Fruit fly (Drosophila melanogaster) whole organism, embryonic: ENCODE results near the gene pug.

ENCODE experiments used
- Bteb2 ChIP-seq: fragments of 200-800 bp; sonication (Bioruptor generic); optimal IDR thresholded peaks from 2 replicates; lab custom pipeline; 2016; ENCODE audit warnings: missing biosample characterization, missing genetic modification characterization
- CG10147 ChIP-seq: fragments of 200-800 bp; sonication (Bioruptor generic); optimal IDR thresholded peaks from 2 replicates; lab custom pipeline; 2019; ENCODE audit warnings: missing biosample characterization, mild to moderate bottlenecking, missing genetic modification characterization, moderate library complexity
- CG10267 ChIP-seq: fragments of 200-800 bp; sonication (Bioruptor generic); optimal IDR thresholded peaks from 2 replicates; lab custom pipeline; 2018; ENCODE audit warnings: missing biosample characterization, mild to moderate bottlenecking, missing genetic modification characterization, moderate library complexity
- CG11504 ChIP-seq: fragments of 200-800 bp; sonication (Bioruptor generic); optimal IDR thresholded peaks from 3 replicates; lab custom pipeline; 2019; ENCODE audit warnings: missing biosample characterization, mild to moderate bottlenecking, missing genetic modification characterization, moderate library complexity
- CG11696 ChIP-seq: fragments of 200-800 bp; sonication (Bioruptor generic); IDR thresholded peaks from 2 replicates; pipeline ENCODE4 v1.3.6; 2022; ENCODE audit warnings: missing biosample characterization, missing genetic modification characterization
- CG11723 ChIP-seq: fragments of 200-800 bp; sonication (Bioruptor generic); optimal IDR thresholded peaks from 2 replicates; lab custom pipeline; 2017; ENCODE audit warnings: missing biosample characterization, mild to moderate bottlenecking, missing genetic modification characterization
- CG13894 ChIP-seq: fragments of 200-800 bp; sonication (Bioruptor generic); optimal IDR thresholded peaks from 3 replicates; lab custom pipeline; 2018; ENCODE audit warnings: missing biosample characterization, mild to moderate bottlenecking, missing genetic modification characterization, moderate library complexity
- CG14441 ChIP-seq: fragments of 200-800 bp; sonication (Bioruptor generic); IDR thresholded peaks from 2 replicates; pipeline ENCODE4 v1.3.6; 2022; ENCODE audit warnings: missing biosample characterization, missing genetic modification characterization
- CG14710 ChIP-seq: fragments of 200-800 bp; sonication (Bioruptor generic); optimal IDR thresholded peaks from 3 replicates; lab custom pipeline; 2019; ENCODE audit warnings: missing biosample characterization, mild to moderate bottlenecking, missing genetic modification characterization, moderate library complexity
- CG1529 ChIP-seq: fragments of 200-800 bp; sonication (Bioruptor generic); optimal IDR thresholded peaks from 3 replicates; lab custom pipeline; 2018; ENCODE audit warnings: missing biosample characterization, missing genetic modification characterization
- CG16779 ChIP-seq: fragments of 200-800 bp; sonication (Bioruptor generic); IDR thresholded peaks from 2 replicates; pipeline ENCODE4 v1.3.6; 2022; ENCODE audit warnings: missing biosample characterization, missing genetic modification characterization
- CG16863 ChIP-seq: fragments of 200-800 bp; sonication (Bioruptor generic); optimal IDR thresholded peaks from 3 replicates; lab custom pipeline; 2016; ENCODE audit warnings: missing biosample characterization, missing genetic modification characterization
- CG17802 ChIP-seq: fragments of 200-800 bp; sonication (Bioruptor generic); optimal IDR thresholded peaks from 2 replicates; lab custom pipeline; 2018; ENCODE audit warnings: missing biosample characterization, mild to moderate bottlenecking, missing genetic modification characterization, moderate library complexity
- CG18011 ChIP-seq: fragments of 200-800 bp; sonication (Bioruptor generic); optimal IDR thresholded peaks from 2 replicates; lab custom pipeline; 2017; ENCODE audit warnings: missing biosample characterization, missing genetic modification characterization, mild to moderate bottlenecking, moderate library complexity, missing genotype
- CG30431 ChIP-seq: fragments of 200-800 bp; sonication (Bioruptor generic); optimal IDR thresholded peaks from 2 replicates; lab custom pipeline; 2017; ENCODE audit warnings: missing biosample characterization, missing genetic modification characterization
- CG31441 ChIP-seq: fragments of 200-800 bp; sonication (Bioruptor generic); IDR thresholded peaks from 2 replicates; pipeline ENCODE4 v1.3.6; 2022; ENCODE audit warnings: missing biosample characterization, missing genetic modification characterization
- CG3281 ChIP-seq: fragments of 200-800 bp; sonication (Bioruptor generic); optimal IDR thresholded peaks from 3 replicates; lab custom pipeline; 2017; ENCODE audit warnings: missing biosample characterization, mild to moderate bottlenecking, missing genetic modification characterization
- CG6765 ChIP-seq: fragments of 200-800 bp; sonication (Bioruptor generic); optimal IDR thresholded peaks from 3 replicates; lab custom pipeline; 2017; ENCODE audit warnings: missing biosample characterization, mild to moderate bottlenecking, missing genetic modification characterization
- CG6791 ChIP-seq: fragments of 200-800 bp; sonication (Bioruptor generic); IDR thresholded peaks from 3 replicates; pipeline ENCODE4 v1.3.6; 2022; ENCODE audit warnings: missing biosample characterization, missing genetic modification characterization; ENCODE audit not compliant: partially characterized antibody
- CG7786 ChIP-seq: fragments of 200-800 bp; sonication (Bioruptor generic); optimal IDR thresholded peaks from 2 replicates; lab custom pipeline; 2016; ENCODE audit warnings: missing biosample characterization, missing genetic modification characterization
- CG8359 ChIP-seq: fragments of 200-800 bp; sonication (Bioruptor generic); optimal IDR thresholded peaks from 2 replicates; lab custom pipeline; 2017; ENCODE audit warnings: missing biosample characterization, mild to moderate bottlenecking, missing genetic modification characterization, borderline replicate concordance
- CG9932 ChIP-seq: fragments of 200-800 bp; sonication (Bioruptor generic); IDR thresholded peaks from 2 replicates; pipeline ENCODE4 v1.3.6; 2022; ENCODE audit warnings: missing biosample characterization, missing genetic modification characterization
- ERR ChIP-seq: fragments of 200-800 bp; sonication (Bioruptor generic); optimal IDR thresholded peaks from 2 replicates; lab custom pipeline; 2016; ENCODE audit warnings: missing biosample characterization, missing genetic modification characterization
- Ets97D ChIP-seq: fragments of 200-800 bp; sonication (Bioruptor generic); optimal IDR thresholded peaks from 3 replicates; lab custom pipeline; 2016; ENCODE audit warnings: missing biosample characterization, missing genetic modification characterization
- Fer2 ChIP-seq: fragments of 200-800 bp; sonication (Bioruptor generic); optimal IDR thresholded peaks from 2 replicates; lab custom pipeline; 2018; ENCODE audit warnings: missing biosample characterization, mild to moderate bottlenecking, missing genetic modification characterization, moderate library complexity
- Gsc ChIP-seq: fragments of 200-800 bp; sonication (Bioruptor generic); IDR thresholded peaks from 2 replicates; pipeline ENCODE4 v1.3.6; 2022; ENCODE audit warnings: missing biosample characterization, missing genetic modification characterization
- Mrtf ChIP-seq: fragments of 200-800 bp; sonication (Bioruptor generic); IDR thresholded peaks from 3 replicates; pipeline ENCODE4 v1.3.6; 2022; ENCODE audit warnings: missing biosample characterization, missing genetic modification characterization
- Myb ChIP-seq: fragments of 200-800 bp; sonication (Bioruptor generic); optimal IDR thresholded peaks from 2 replicates; lab custom pipeline; 2016; ENCODE audit warnings: missing biosample characterization, missing genetic modification characterization
- Nf-YB ChIP-seq: fragments of 200-800 bp; sonication (Bioruptor generic); optimal IDR thresholded peaks from 3 replicates; lab custom pipeline; 2019; ENCODE audit warnings: missing biosample characterization, mild to moderate bottlenecking, missing genetic modification characterization, moderate library complexity
- Poxn ChIP-seq: fragments of 200-800 bp; sonication (Bioruptor generic); IDR thresholded peaks from 2 replicates; pipeline ENCODE4 v1.3.6; 2022; ENCODE audit warnings: missing biosample characterization, missing genetic modification characterization
- Sin3A ChIP-seq: fragments of >200 bp; optimal IDR thresholded peaks from 2 replicates; lab custom pipeline; 2018
- Vsx1 ChIP-seq: fragments of 200-800 bp; sonication (Bioruptor generic); optimal IDR thresholded peaks from 2 replicates; lab custom pipeline; 2017; ENCODE audit warnings: missing biosample characterization, mild to moderate bottlenecking, missing genetic modification characterization, missing genetic modification reagents
- ab ChIP-seq: fragments of 200-800 bp; sonication (Bioruptor generic); optimal IDR thresholded peaks from 2 replicates; lab custom pipeline; 2016; ENCODE audit warnings: missing biosample characterization, missing genetic modification characterization
- bab2 ChIP-seq: fragments of 200-800 bp; sonication (Bioruptor generic); optimal IDR thresholded peaks from 2 replicates; lab custom pipeline; 2016; ENCODE audit warnings: missing biosample characterization, missing genetic modification characterization
- bbx ChIP-seq: fragments of 200-800 bp; sonication (Bioruptor generic); IDR thresholded peaks from 2 replicates; pipeline ENCODE4 v1.3.6; 2022; ENCODE audit warnings: missing biosample characterization, missing genetic modification characterization; ENCODE audit not compliant: partially characterized antibody
- bigmax ChIP-seq: fragments of 200-800 bp; sonication (Bioruptor generic); optimal IDR thresholded peaks from 2 replicates; lab custom pipeline; 2018; ENCODE audit warnings: missing biosample characterization, mild to moderate bottlenecking, missing genetic modification characterization
- cas ChIP-seq: fragments of 200-800 bp; sonication (Bioruptor generic); IDR thresholded peaks from 2 replicates; pipeline ENCODE4 v1.3.6; 2022; ENCODE audit warnings: missing biosample characterization, missing genetic modification characterization
- disco-r ChIP-seq: fragments of 200-800 bp; sonication (Bioruptor generic); optimal IDR thresholded peaks from 2 replicates; lab custom pipeline; 2016; ENCODE audit warnings: missing biosample characterization, missing genetic modification characterization
- dm ChIP-seq: fragments of 200-800 bp; sonication (Bioruptor generic); optimal IDR thresholded peaks from 3 replicates; lab custom pipeline; 2016; ENCODE audit warnings: missing biosample characterization, missing genetic modification characterization
- ftz-f1 ChIP-seq: fragments of 200-800 bp; sonication (Bioruptor generic); optimal IDR thresholded peaks from 2 replicates; lab custom pipeline; 2016; ENCODE audit warnings: missing biosample characterization, missing genetic modification characterization
- ham ChIP-seq: fragments of 200-800 bp; sonication (Bioruptor generic); IDR thresholded peaks from 2 replicates; pipeline ENCODE4 v1.3.6; 2022; ENCODE audit warnings: missing biosample characterization, missing genetic modification characterization
- pho ChIP-seq: fragments of 200-800 bp; sonication (Bioruptor generic); optimal IDR thresholded peaks from 2 replicates; lab custom pipeline; 2016; ENCODE audit warnings: missing biosample characterization, missing genetic modification characterization
- pzg ChIP-seq: fragments of 200-800 bp; sonication (Bioruptor generic); optimal IDR thresholded peaks from 3 replicates; lab custom pipeline; 2018; ENCODE audit warnings: missing biosample characterization, mild to moderate bottlenecking, missing genetic modification characterization, moderate library complexity
- scrt ChIP-seq: fragments of 200-800 bp; sonication (Bioruptor generic); optimal IDR thresholded peaks from 2 replicates; lab custom pipeline; 2018; ENCODE audit warnings: missing biosample characterization, mild to moderate bottlenecking, missing genetic modification characterization, moderate library complexity
- sd ChIP-seq: fragments of 200-800 bp; sonication (Bioruptor generic); optimal IDR thresholded peaks from 3 replicates; lab custom pipeline; 2018; ENCODE audit warnings: missing biosample characterization, mild to moderate bottlenecking, missing genetic modification characterization, moderate library complexity
- slbo ChIP-seq: fragments of 200-800 bp; sonication (Bioruptor generic); IDR thresholded peaks from 2 replicates; pipeline ENCODE4 v1.3.6; 2022; ENCODE audit warnings: missing biosample characterization, missing genetic modification characterization
- so ChIP-seq: fragments of 200-800 bp; sonication (Bioruptor generic); IDR thresholded peaks from 3 replicates; pipeline ENCODE4 v1.3.6; 2022; ENCODE audit warnings: missing biosample characterization, missing genetic modification characterization
- tll ChIP-seq, 2 experiments: fragments of 200-800 bp in 1 of 2; fragments of >200 bp in 1 of 2; sonication (Bioruptor generic) in 1 of 2; optimal IDR thresholded peaks; 2 replicates each; lab custom pipeline; 2017 to 2019; ENCODE audit warnings: missing biosample characterization in 2 of 2, missing genetic modification characterization in 2 of 2, mild to moderate bottlenecking in 1 of 2, moderate library complexity in 1 of 2
- toy ChIP-seq: fragments of 200-800 bp; sonication (Bioruptor generic); IDR thresholded peaks from 2 replicates; pipeline ENCODE4 v1.3.6; 2022; ENCODE audit warnings: missing biosample characterization, missing genetic modification characterization
- trh ChIP-seq: fragments of 200-800 bp; sonication (Bioruptor generic); optimal IDR thresholded peaks from 2 replicates; lab custom pipeline; 2016; ENCODE audit warnings: missing biosample characterization, missing genetic modification characterization
- yki ChIP-seq: fragments of >200 bp; optimal IDR thresholded peaks from 3 replicates; lab custom pipeline; 2018

pug gene

DNA sequence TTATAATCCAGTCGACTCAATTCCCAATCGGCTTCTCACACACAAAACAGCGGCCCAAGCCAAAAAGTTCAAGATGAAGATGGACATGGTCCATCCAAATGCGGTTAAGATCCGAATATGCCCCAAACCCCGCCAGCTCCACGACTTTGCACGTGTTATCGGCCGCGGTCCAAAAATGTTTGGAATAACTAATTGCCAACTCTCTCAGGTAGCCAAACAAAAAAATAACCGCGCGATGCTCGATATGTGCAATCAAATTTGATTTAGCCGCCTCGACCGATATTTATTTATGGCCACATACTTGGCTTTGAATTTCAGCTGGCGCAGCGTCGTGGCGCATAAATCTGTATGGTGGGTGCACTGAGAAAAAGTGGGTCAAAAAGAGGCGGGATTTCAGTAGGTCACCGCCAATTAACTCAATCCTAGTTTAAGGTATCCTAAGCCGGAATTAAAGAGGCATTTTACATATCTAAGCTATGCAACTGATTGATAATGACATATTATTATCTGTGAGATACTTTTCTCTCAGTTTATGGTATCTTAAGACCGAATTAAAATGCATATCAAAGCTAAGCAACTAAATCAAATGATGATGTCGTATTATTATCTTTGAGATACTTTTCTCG, 47.7 kb upstream of the pug start (continued):
- TF ChIP-seq Vsx1 (no peak), CG10147 (GFP tag; lab: Kevin White, UChicago) (no peak), Nf-YB (GFP tag; lab: Kevin White, UChicago) (no peak), tll (GFP tag; optimal IDR thresholded peaks at IDR 0.05; lab: Kevin White, UChicago) (no peak), Poxn (GFP tag; lab: Robert Waterston, UW) (no peak), CG6791 (GFP tag; lab: Robert Waterston, UW) (no peak), CG9932 (GFP tag; lab: Robert Waterston, UW) (no peak), pzg (GFP tag; lab: Kevin White, UChicago) (no peak), CG6765 (GFP tag; lab: Kevin White, UChicago) (no peak), CG11723 (GFP tag; lab: Kevin White, UChicago) (peak; percentile 12), Fer2 (tag; lab: Kevin White, UChicago) (no peak), ab (GFP tag; lab: Kevin White, UChicago) (no peak), CG16863 (GFP tag; lab: Kevin White, UChicago) (peak; percentile 48), sd (tag; lab: Kevin White, UChicago) (peak; percentile 73), cas (GFP tag; lab: Robert Waterston, UW) (no peak), yki (lab: Kevin White, UChicago) (no peak), CG30431 (GFP tag; lab: Kevin White, UChicago) (peak; percentile 45), CG31441 (GFP tag; lab: Robert Waterston, UW) (no peak), scrt (no peak), CG1529 (GFP tag; lab: Kevin White, UChicago) (peak; percentile 13), pho (no peak), bab2 (GFP tag; lab: Kevin White, UChicago) (no peak), CG14441 (peak; percentile 79), CG10267 (tag; lab: Kevin White, UChicago) (peak; percentile 3), CG3281 (GFP tag; lab: Kevin White, UChicago) (no peak), CG11696 (GFP tag; lab: Robert Waterston, UW) (no peak), dm (no peak), Gsc (GFP tag; lab: Robert Waterston, UW) (no peak), slbo (GFP tag; lab: Robert Waterston, UW) (peak; percentile 34), Ets97D (GFP tag; lab: Kevin White, UChicago) (no peak), CG8359 (GFP tag; lab: Kevin White, UChicago) (peak; percentile 20), CG17802 (tag; lab: Kevin White, UChicago) (peak; percentile 25), bbx (GFP tag; lab: Robert Waterston, UW) (no peak), disco-r (GFP tag; lab: Kevin White, UChicago) (no peak), Myb (GFP tag; lab: Kevin White, UChicago) (peak; percentile 7), CG14710 (no peak), CG7786 (GFP tag; lab: Kevin White, UChicago) (peak; percentile 17), bigmax (GFP tag; lab: Kevin White, UChicago) (no peak), CG16779 (GFP tag; lab: Robert Waterston, UW) (no peak), so (GFP tag; lab: Robert Waterston, UW) (peak; percentile 49; the same call in 1 of the 3 replicates), Bteb2 (GFP tag; lab: Kevin White, UChicago) (no peak), CG11504 (tag; lab: Kevin White, UChicago) (peak; percentile 78), toy (GFP tag; lab: Robert Waterston, UW) (no peak), CG13894 (tag; lab: Kevin White, UChicago) (no peak), Sin3A (lab: Kevin White, UChicago) (no peak), ERR (GFP tag; lab: Kevin White, UChicago) (no peak), CG18011 (GFP tag; lab: Kevin White, UChicago) (no peak), Mrtf (GFP tag; lab: Robert Waterston, UW) (peak; percentile 55; the same call in 1 of the 3 replicates), ham (no peak), trh (GFP tag; lab: Kevin White, UChicago) (peak; percentile 36), ftz-f1 (GFP tag; lab: Kevin White, UChicago) (no peak)
